Fruit fly (Drosophila melanogaster) whole organism, prepupa: ENCODE measurements around the gene Imp.

Experiments used
- CG10669 ChIP-seq: fragments of 200-800 bp; sonication (Bioruptor generic); optimal IDR thresholded peaks from 3 replicates; lab custom pipeline; 2018; ENCODE audit warnings: missing biosample characterization, mild to moderate bottlenecking, missing genetic modification characterization, moderate library complexity
- CG11762 ChIP-seq: fragments of 200-800 bp; sonication (Bioruptor generic); optimal IDR thresholded peaks from 3 replicates; lab custom pipeline; 2016; ENCODE audit warnings: missing biosample characterization, missing genetic modification characterization; ENCODE audit not compliant: insufficient read depth
- CG15336 ChIP-seq: fragments of 200-800 bp; sonication (Bioruptor generic); IDR thresholded peaks from 2 replicates; pipeline ENCODE4 v1.3.6; 2022; ENCODE audit warnings: missing biosample characterization, missing genetic modification characterization
- CG1621 ChIP-seq: fragments of 200-800 bp; sonication (Bioruptor generic); optimal IDR thresholded peaks from 3 replicates; lab custom pipeline; 2018; ENCODE audit warnings: missing biosample characterization, mild to moderate bottlenecking, missing genetic modification characterization
- CG16779 ChIP-seq: fragments of 200-800 bp; sonication (Bioruptor generic); optimal IDR thresholded peaks from 3 replicates; lab custom pipeline; 2017; ENCODE audit warnings: missing biosample characterization, mild to moderate bottlenecking, missing genetic modification characterization
- CG31627 ChIP-seq: fragments of 200-800 bp; sonication (Bioruptor generic); optimal IDR thresholded peaks from 3 replicates; lab custom pipeline; 2016; ENCODE audit warnings: missing biosample characterization, missing genetic modification characterization
- CG32006 ChIP-seq: fragments of 200-800 bp; sonication (Bioruptor generic); optimal IDR thresholded peaks from 3 replicates; lab custom pipeline; 2017; ENCODE audit warnings: missing biosample characterization, mild to moderate bottlenecking, missing genetic modification characterization
- CG34406 ChIP-seq: fragments of 200-800 bp; sonication (Bioruptor generic); optimal IDR thresholded peaks from 3 replicates; lab custom pipeline; 2016; ENCODE audit warnings: missing biosample characterization, missing genetic modification characterization
- CG3919 ChIP-seq: fragments of 200-800 bp; sonication (Bioruptor generic); optimal IDR thresholded peaks from 3 replicates; lab custom pipeline; 2016; ENCODE audit warnings: missing biosample characterization, missing genetic modification characterization
- CG4318 ChIP-seq: fragments of 200-800 bp; sonication (Bioruptor generic); optimal IDR thresholded peaks from 3 replicates; lab custom pipeline; 2017; ENCODE audit warnings: missing biosample characterization, mild to moderate bottlenecking, missing genetic modification characterization
- CG6163 ChIP-seq: fragments of 200-800 bp; sonication (Bioruptor generic); IDR thresholded peaks from 3 replicates; pipeline ENCODE4 v1.3.6; 2022; ENCODE audit warnings: missing biosample characterization, missing genetic modification characterization
- CG6792 ChIP-seq: fragments of 200-800 bp; sonication (Bioruptor generic); optimal IDR thresholded peaks from 3 replicates; lab custom pipeline; 2016; ENCODE audit warnings: missing biosample characterization, missing genetic modification characterization
- CG6808 ChIP-seq: fragments of 200-800 bp; sonication (Bioruptor generic); optimal IDR thresholded peaks from 3 replicates; lab custom pipeline; 2017; ENCODE audit warnings: missing biosample characterization, missing genetic modification characterization, mild to moderate bottlenecking, moderate library complexity, missing genetic modification reagents
- CG7368 ChIP-seq: fragments of 200-800 bp; sonication (Bioruptor generic); optimal IDR thresholded peaks from 3 replicates; lab custom pipeline; 2016; ENCODE audit warnings: missing biosample characterization, missing genetic modification characterization
- CG8119 ChIP-seq: fragments of 200-800 bp; sonication (Bioruptor generic); IDR thresholded peaks from 3 replicates; pipeline ENCODE4 v1.3.6; 2022; ENCODE audit warnings: missing biosample characterization, missing genetic modification characterization
- CG8632 ChIP-seq: fragments of 200-800 bp; sonication (Bioruptor generic); optimal IDR thresholded peaks from 3 replicates; lab custom pipeline; 2016; ENCODE audit warnings: missing biosample characterization, missing genetic modification characterization
- CG9139 ChIP-seq: fragments of 200-800 bp; sonication (Bioruptor generic); optimal IDR thresholded peaks from 3 replicates; lab custom pipeline; 2017; ENCODE audit warnings: missing biosample characterization, mild to moderate bottlenecking, missing genetic modification characterization
- Eip75B ChIP-seq: fragments of 200-800 bp; sonication (Bioruptor generic); optimal IDR thresholded peaks from 3 replicates; lab custom pipeline; 2016; ENCODE audit warnings: missing biosample characterization, missing genetic modification characterization
- Eip78C ChIP-seq: fragments of 200-800 bp; sonication (Bioruptor generic); peaks from one replicate; lab custom pipeline; 2016; ENCODE audit warnings: missing biosample characterization, missing genetic modification characterization
- Eip93F ChIP-seq: fragments of 200-800 bp; sonication (Bioruptor generic); optimal IDR thresholded peaks from 2 replicates; lab custom pipeline; 2016; ENCODE audit warnings: missing biosample characterization, mild to moderate bottlenecking, missing genetic modification characterization
- Ets21C ChIP-seq: fragments of 200-800 bp; sonication (Bioruptor generic); optimal IDR thresholded peaks from 3 replicates; lab custom pipeline; 2016; ENCODE audit warnings: missing biosample characterization, missing genetic modification characterization
- Ets96B ChIP-seq: fragments of 200-800 bp; optimal IDR thresholded peaks from 2 replicates; lab custom pipeline; 2019; ENCODE audit warnings: missing biosample characterization, mild to moderate bottlenecking, missing genetic modification characterization, moderate library complexity
- Gug ChIP-seq: fragments of 200-800 bp; sonication (Bioruptor generic); IDR thresholded peaks from 2 replicates; pipeline ENCODE4 v1.3.6; 2022; ENCODE audit warnings: missing biosample characterization, missing genetic modification characterization
- Hr39 ChIP-seq: fragments of 200-800 bp; sonication (Bioruptor generic); optimal IDR thresholded peaks from 2 replicates; lab custom pipeline; 2016; ENCODE audit warnings: missing biosample characterization, missing genetic modification characterization
- Hr4 ChIP-seq: fragments of 200-800 bp; sonication (Bioruptor generic); optimal IDR thresholded peaks from 3 replicates; lab custom pipeline; 2016; ENCODE audit warnings: missing biosample characterization, missing genetic modification characterization
- Lpt ChIP-seq: fragments of 200-800 bp; sonication (Bioruptor generic); optimal IDR thresholded peaks from 3 replicates; lab custom pipeline; 2016; ENCODE audit warnings: missing biosample characterization, missing genetic modification characterization
- OdsH ChIP-seq: fragments of 200-800 bp; sonication (Bioruptor generic); optimal IDR thresholded peaks from 3 replicates; lab custom pipeline; 2016; ENCODE audit warnings: missing biosample characterization, missing genetic modification characterization
- Sox102F ChIP-seq: fragments of 200-800 bp; sonication (Bioruptor generic); optimal IDR thresholded peaks from 2 replicates; lab custom pipeline; 2016; ENCODE audit warnings: missing biosample characterization, mild to moderate bottlenecking, missing genetic modification characterization
- Sox14 ChIP-seq: fragments of 200-800 bp; sonication (Bioruptor generic); optimal IDR thresholded peaks from 3 replicates; lab custom pipeline; 2016; ENCODE audit warnings: missing biosample characterization, missing genetic modification characterization
- Sox15 ChIP-seq: fragments of 200-800 bp; sonication (Bioruptor generic); optimal IDR thresholded peaks from 3 replicates; lab custom pipeline; 2016; ENCODE audit warnings: missing biosample characterization, missing genetic modification characterization
- achi ChIP-seq: fragments of 200-800 bp; sonication (Bioruptor generic); optimal IDR thresholded peaks from 3 replicates; lab custom pipeline; 2016; ENCODE audit warnings: missing biosample characterization, missing genetic modification characterization
- acj6 ChIP-seq: fragments of 200-800 bp; sonication (Bioruptor generic); optimal IDR thresholded peaks from 3 replicates; lab custom pipeline; 2016; ENCODE audit warnings: missing biosample characterization, missing genetic modification characterization
- dac ChIP-seq: fragments of 200-800 bp; sonication (Bioruptor generic); optimal IDR thresholded peaks from 2 replicates; lab custom pipeline; 2017; ENCODE audit warnings: missing biosample characterization, mild to moderate bottlenecking, missing genetic modification characterization
- dsx ChIP-seq: fragments of 200-800 bp; optimal IDR thresholded peaks from 3 replicates; lab custom pipeline; 2019; ENCODE audit warnings: missing biosample characterization, mild to moderate bottlenecking, missing genetic modification characterization, moderate library complexity; ENCODE audit not compliant: poor library complexity, severe bottlenecking
- eg ChIP-seq: fragments of 200-800 bp; sonication (Bioruptor generic); IDR thresholded peaks from 3 replicates; pipeline ENCODE4 v1.3.6; 2022; ENCODE audit warnings: missing biosample characterization, missing genetic modification characterization
- esn ChIP-seq: fragments of 200-800 bp; sonication (Bioruptor generic); optimal IDR thresholded peaks from 2 replicates; lab custom pipeline; 2016; ENCODE audit warnings: missing biosample characterization, mild to moderate bottlenecking, missing genetic modification characterization, moderate library complexity
- fd85E ChIP-seq: fragments of 200-800 bp; sonication (Bioruptor generic); optimal IDR thresholded peaks from 3 replicates; lab custom pipeline; 2016; ENCODE audit warnings: missing biosample characterization, missing genetic modification characterization
- lz ChIP-seq: fragments of 200-800 bp; sonication (Bioruptor generic); optimal IDR thresholded peaks from 3 replicates; lab custom pipeline; 2016; ENCODE audit warnings: missing biosample characterization, missing genetic modification characterization
- net ChIP-seq: fragments of 200-800 bp; sonication (Bioruptor generic); optimal IDR thresholded peaks from 3 replicates; lab custom pipeline; 2016; ENCODE audit warnings: missing biosample characterization, missing genetic modification characterization
- pdm3 ChIP-seq: fragments of 200-800 bp; sonication (Bioruptor generic); optimal IDR thresholded peaks from 3 replicates; lab custom pipeline; 2016; ENCODE audit warnings: missing biosample characterization, missing genetic modification characterization
- salr ChIP-seq, 2 experiments: fragments of 200-800 bp; sonication (Bioruptor generic); optimal IDR thresholded peaks; 3 replicates each; lab custom pipeline; 2016 to 2018; ENCODE audit warnings: missing biosample characterization in 2 of 2, missing genetic modification characterization in 2 of 2, mild to moderate bottlenecking in 1 of 2
- ss ChIP-seq, 2 experiments: fragments of 200-800 bp; sonication (Bioruptor generic); optimal IDR thresholded peaks; 2 replicates in 1 of 2; 3 replicates in 1 of 2; lab custom pipeline; 2017 to 2018; ENCODE audit warnings: mild to moderate bottlenecking in 2 of 2, missing biosample characterization in 2 of 2, missing genetic modification characterization in 2 of 2, moderate library complexity in 1 of 2
- vri ChIP-seq: fragments of 200-800 bp; sonication (Bioruptor generic); optimal IDR thresholded peaks from 3 replicates; lab custom pipeline; 2016; ENCODE audit warnings: missing biosample characterization, mild to moderate bottlenecking, missing genetic modification characterization

The Imp gene

dm6 chrX:10785920-10786361 is 38.1 kb downstream of the Imp start (continued):
- TF ChIP-seq CG9139 (no peak), vri (GFP tag; lab: Kevin White, UChicago) (peak; percentile 76), Ets96B (tag; lab: Kevin White, UChicago) (no peak), eg (no peak), CG11762 (GFP tag; lab: Kevin White, UChicago) (no peak), esn (GFP tag; lab: Kevin White, UChicago) (peak; percentile 4), ss (GFP tag; optimal IDR thresholded peaks at IDR 0.05; lab: Kevin White, UChicago) (no peak)
- TF ChIP-seq, all 60 proteins: peak for 8

dm6 chrX:10784812-10785638 is 39.1 kb downstream of the Imp start:
- TF ChIP-seq CG11762 (GFP tag; lab: Kevin White, UChicago) (peak; percentile 19), vri (GFP tag; lab: Kevin White, UChicago) (peak; percentile 77), ss (GFP tag; optimal IDR thresholded peaks at IDR 0.05; lab: Kevin White, UChicago) (no peak), CG8119 (peak; percentile 29; the same call in 1 of the 3 replicates), Sox14 (GFP tag; lab: Kevin White, UChicago) (no peak), dac (GFP tag; lab: Kevin White, UChicago) (no peak), Eip93F (GFP tag; lab: Kevin White, UChicago) (no peak), Eip78C (GFP tag; lab: Kevin White, UChicago) (peak; percentile 47), net (no peak), CG3919 (no peak), acj6 (GFP tag; lab: Kevin White, UChicago) (no peak), CG4318 (GFP tag; lab: Kevin White, UChicago) (peak; percentile 20), Hr4 (GFP tag; lab: Kevin White, UChicago) (peak; percentile 13), esn (GFP tag; lab: Kevin White, UChicago) (no peak), pdm3 (GFP tag; lab: Kevin White, UChicago) (no peak), OdsH (GFP tag; lab: Kevin White, UChicago) (peak; percentile 20), CG32006 (GFP tag; lab: Kevin White, UChicago) (peak; percentile 49)

dm6 chrX:10784330-10784778 is 39.7 kb downstream of the Imp start:
- TF ChIP-seq CG6792 (GFP tag; lab: Kevin White, UChicago) = no peak
- no peak for TF ChIP-seq CG3919
- TF ChIP-seq esn (GFP tag; lab: Kevin White, UChicago) = no peak
- no peak for TF ChIP-seq salr (GFP tag; optimal IDR thresholded peaks at IDR 0.05; lab: Kevin White, UChicago)
- TF ChIP-seq pdm3 (GFP tag; lab: Kevin White, UChicago) = no peak
- TF ChIP-seq Sox15 (GFP tag; lab: Kevin White, UChicago) = no peak
- TF ChIP-seq Hr39 (GFP tag; lab: Kevin White, UChicago) = no peak
- TF ChIP-seq net = no peak
- TF ChIP-seq achi (GFP tag; lab: Kevin White, UChicago) = no peak
- no peak for TF ChIP-seq CG11762 (GFP tag; lab: Kevin White, UChicago)
- no peak for TF ChIP-seq Gug (GFP tag; lab: Robert Waterston, UW)
- no peak for TF ChIP-seq lz
- no peak for TF ChIP-seq CG32006 (GFP tag; lab: Kevin White, UChicago)
- TF ChIP-seq dsx (GFP tag; lab: Kevin White, UChicago) = no peak
- TF ChIP-seq CG34406 (GFP tag; lab: Kevin White, UChicago) = no peak
- TF ChIP-seq vri (GFP tag; lab: Kevin White, UChicago) = peak; percentile 95
- no peak for TF ChIP-seq CG1621 (tag; lab: Kevin White, UChicago)
- TF ChIP-seq Sox102F (GFP tag; lab: Kevin White, UChicago) = peak; percentile 47
- no peak for TF ChIP-seq CG16779
- TF ChIP-seq CG10669 (GFP tag; lab: Kevin White, UChicago) = no peak
- no peak for TF ChIP-seq Lpt (GFP tag; lab: Kevin White, UChicago)
- TF ChIP-seq CG6163 = peak; percentile 35; the same call in 1 of the 3 replicates
- TF ChIP-seq Ets21C (GFP tag; lab: Kevin White, UChicago) = no peak
- TF ChIP-seq OdsH (GFP tag; lab: Kevin White, UChicago) = no peak
- peak; percentile 77 for TF ChIP-seq Eip78C (GFP tag; lab: Kevin White, UChicago)
- TF ChIP-seq Eip75B (GFP tag; lab: Kevin White, UChicago) = no peak
- TF ChIP-seq CG6808 (GFP tag; lab: Kevin White, UChicago) = no peak
- peak; percentile 29 for TF ChIP-seq Eip93F (GFP tag; lab: Kevin White, UChicago)
- no peak for TF ChIP-seq fd85E (GFP tag; lab: Kevin White, UChicago)
- TF ChIP-seq CG15336 = no peak; the same call in 1 of the 2 replicates
- no peak for TF ChIP-seq Sox14 (GFP tag; lab: Kevin White, UChicago)
- no peak for TF ChIP-seq CG31627 (GFP tag; lab: Kevin White, UChicago)
- no peak for TF ChIP-seq CG8632 (GFP tag; lab: Kevin White, UChicago)
- no peak for TF ChIP-seq CG7368
